Worm (Caenorhabditis elegans) whole organism, L2 larva: ENCODE data around the gene srz-20.

Experiments
- ceh-82 ChIP-seq: fragments of 150-350 bp; optimal IDR thresholded peaks from 2 replicates; lab custom pipeline; 2014; ENCODE audit warnings: missing biosample characterization, missing genetic modification characterization
- mbf-1 ChIP-seq: sonication (generic microtip); optimal IDR thresholded peaks from 2 replicates; lab custom pipeline; 2017; ENCODE audit warnings: missing biosample characterization, missing genetic modification characterization
- sma-3 ChIP-seq: sonication (generic microtip); optimal IDR thresholded peaks from 2 replicates; lab custom pipeline; 2016; ENCODE audit warnings: missing genetic modification reagents, missing genetic modification characterization, missing compliant biosample characterization
- unc-62 ChIP-seq: fragments of 150-350 bp; optimal IDR thresholded peaks from 2 replicates; lab custom pipeline; 2014; ENCODE audit warnings: missing biosample characterization, missing genetic modification reagents, missing genetic modification characterization

DNA sequence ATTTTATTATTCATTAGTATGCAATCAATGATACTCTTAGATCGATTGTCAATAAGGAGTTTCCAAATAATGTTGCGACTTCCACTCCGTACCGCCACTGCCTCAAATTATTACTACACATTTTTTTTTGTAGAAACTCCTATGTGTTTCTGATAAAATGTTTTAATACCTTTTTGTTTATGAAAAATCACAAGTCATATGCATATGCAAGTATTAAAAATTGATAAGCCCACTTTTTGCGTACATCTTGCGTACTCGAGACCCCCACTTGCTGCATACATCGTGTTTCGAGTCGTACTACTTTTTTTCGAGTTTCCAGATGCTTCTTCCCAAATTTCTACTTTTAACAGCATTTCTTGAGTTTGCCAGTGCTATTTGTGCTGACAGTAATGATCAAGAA lies 49.6 kb downstream of the srz-20 start, which contains the start of gene clec-76:
- TF ChIP-seq sma-3 (GFP tag; lab: Kevin White, UChicago) (no peak), unc-62 (GFP tag; lab: Kevin White, UChicago) (no peak), ceh-82 (tag; lab: Kevin White, UChicago) (no peak), mbf-1 (tag; lab: Kevin White, UChicago) (no peak)
